Fruit fly (Drosophila melanogaster): ENCODE measurements around the gene Fum3.

The Fum3 gene

dm6 chr3L:11491222-11491873 is 25.7 kb upstream of the Fum3 start (continued):
- TF ChIP-seq NC2β (GFP tag; optimal IDR thresholded peaks at IDR 0.05) (no peak), Hand (GFP tag; optimal IDR thresholded peaks at IDR 0.05) (peak; percentile 51), CG2199 (GFP tag; IDR thresholded peaks at IDR 0.05) (peak; percentile 49; the same call in 1 of the 3 replicates), Dbx (GFP tag; IDR thresholded peaks at IDR 0.05) (peak; percentile 64), Opbp (GFP tag; IDR thresholded peaks at IDR 0.05; ENCODE audit: partially characterized antibody) (no peak), Elba2 (GFP tag; optimal IDR thresholded peaks at IDR 0.05) (no peak), CG9817 (tag; optimal IDR thresholded peaks at IDR 0.05) (peak; percentile 60), CG17912 (GFP tag; optimal IDR thresholded peaks at IDR 0.05) (no peak), CG31388 (GFP tag; optimal IDR thresholded peaks at IDR 0.05) (no peak), CHES-1-like (GFP tag; optimal IDR thresholded peaks at IDR 0.05) (peak; percentile 71), CG8359 (GFP tag; optimal IDR thresholded peaks at IDR 0.05; ENCODE audit: borderline replicate concordance) (no peak), lab (GFP tag; optimal IDR thresholded peaks at IDR 0.05) (peak; percentile 82), fd64A (GFP tag; optimal IDR thresholded peaks at IDR 0.05) (no peak), dmrt99B (tag; optimal IDR thresholded peaks at IDR 0.05) (peak; percentile 67), CG14710 (tag; optimal IDR thresholded peaks at IDR 0.05) (peak; percentile 34), CG13894 (tag; optimal IDR thresholded peaks at IDR 0.05) (no peak), lov (optimal IDR thresholded peaks at IDR 0.05) (no peak), lov (GFP tag; IDR thresholded peaks at IDR 0.05) (peak; percentile 50; the same call in 1 of the 3 replicates), BtbVII (GFP tag; optimal IDR thresholded peaks at IDR 0.05) (peak; percentile 61), sens-2 (GFP tag; IDR thresholded peaks at IDR 0.05) (no peak), tup (GFP tag; optimal IDR thresholded peaks at IDR 0.05) (no peak), vvl (GFP tag; IDR thresholded peaks at IDR 0.05) (peak; percentile 60), Sry-δ (GFP tag; optimal IDR thresholded peaks at IDR 0.05) (peak; percentile 25), CG15073 (GFP tag; optimal IDR thresholded peaks at IDR 0.05) (peak; percentile 21), ken (GFP tag; IDR thresholded peaks at IDR 0.05) (peak; percentile 60; the same call in 1 of the 3 replicates), CG12769 (tag; optimal IDR thresholded peaks at IDR 0.05) (peak; percentile 79), fu2 (GFP tag; optimal IDR thresholded peaks at IDR 0.05) (no peak), Lhr (GFP tag; optimal IDR thresholded peaks at IDR 0.05) (no peak), Bgb (GFP tag; IDR thresholded peaks at IDR 0.05; ENCODE audit: partially characterized antibody) (no peak; the same call in 1 of the 2 replicates), CG3281 (GFP tag; optimal IDR thresholded peaks at IDR 0.05) (peak; percentile 69), CG12104 (GFP tag; optimal IDR thresholded peaks at IDR 0.05) (peak; percentile 15), twi (tag; optimal IDR thresholded peaks at IDR 0.05) (no peak), CG4730 (GFP tag; IDR thresholded peaks at IDR 0.05) (peak; percentile 58), ERR (GFP tag; optimal IDR thresholded peaks at IDR 0.05) (peak; percentile 23), CG31365 (tag; optimal IDR thresholded peaks at IDR 0.05) (no peak), CG2116 (GFP tag; optimal IDR thresholded peaks at IDR 0.05) (no peak), so (GFP tag; IDR thresholded peaks at IDR 0.05) (peak; percentile 67; the same call in 2 of the 3 replicates), CG17612 (GFP tag; IDR thresholded peaks at IDR 0.05) (0 out of 2 replicates have a peak, but pooled peaks have one; percentile 11), CG1832 (GFP tag; optimal IDR thresholded peaks at IDR 0.05) (peak; percentile 21), hkb (optimal IDR thresholded peaks at IDR 0.05) (no peak), hkb (GFP tag; IDR thresholded peaks at IDR 0.05) (peak; percentile 73), CG16815 (GFP tag; optimal IDR thresholded peaks at IDR 0.05) (peak; percentile 34), YL-1 (GFP tag; optimal IDR thresholded peaks at IDR 0.05) (no peak), CG14050 (GFP tag; IDR thresholded peaks at IDR 0.05) (no peak; the same call in 2 of the 3 replicates), CG1792 (GFP tag; optimal IDR thresholded peaks at IDR 0.05) (peak; percentile 17), Vsx1 (GFP tag; optimal IDR thresholded peaks at IDR 0.05) (no peak), ind (GFP tag; optimal IDR thresholded peaks at IDR 0.05) (peak; percentile 67), klu (GFP tag; IDR thresholded peaks at IDR 0.05) (no peak; the same call in 1 of the 2 replicates), Antp (GFP tag; optimal IDR thresholded peaks at IDR 0.05) (peak; percentile 24), Hey (tag; optimal IDR thresholded peaks at IDR 0.05) (no peak)

All from whole organism, embryonic.